Worm (Caenorhabditis elegans) whole organism, L4 larva: Measurements from ENCODE around the gene T01G6.1.

Experiments used
- F26F4.8 ChIP-seq: fragments of 200-800 bp; sonication (Bioruptor generic); conservative IDR thresholded peaks from 2 replicates; pipeline ENCODE4 v1.3.6; 2022; ENCODE audit warnings: missing genetic modification characterization, missing compliant biosample characterization
- F37D6.2 ChIP-seq: sonication (generic microtip); optimal IDR thresholded peaks from 2 replicates; lab custom pipeline; 2016; ENCODE audit warnings: mild to moderate bottlenecking, missing genetic modification characterization, missing compliant biosample characterization
- F44E2.7 ChIP-seq: fragments of 200-800 bp; sonication (Bioruptor generic); IDR thresholded peaks from 2 replicates; pipeline ENCODE4 v2.1.2; 2022; ENCODE audit warnings: missing genetic modification characterization, missing compliant biosample characterization
- F49E8.2 ChIP-seq: sonication (generic microtip); optimal IDR thresholded peaks from 2 replicates; lab custom pipeline; 2016; ENCODE audit warnings: missing compliant biosample characterization, mild to moderate bottlenecking, missing genetic modification characterization, borderline replicate concordance
- R02D3.7 ChIP-seq: fragments of 150-350 bp; sonication (generic microtip); optimal IDR thresholded peaks from 3 replicates; lab custom pipeline; 2014; ENCODE audit warnings: missing biosample characterization, missing genetic modification characterization
- T20F7.1 ChIP-seq: fragments of 200-800 bp; sonication (Bioruptor generic); optimal IDR thresholded peaks from 2 replicates; lab custom pipeline; 2018; ENCODE audit warnings: mild to moderate bottlenecking, missing genetic modification characterization, missing compliant biosample characterization
- Y105C5A.15 ChIP-seq: fragments of 200-800 bp; sonication (Bioruptor generic); IDR thresholded peaks from 2 replicates; pipeline ENCODE4 v1.3.6; 2022; ENCODE audit warnings: missing genetic modification characterization, missing compliant biosample characterization
- Y5F2A.4 ChIP-seq: fragments of 200-800 bp; sonication (Bioruptor generic); optimal IDR thresholded peaks from 2 replicates; lab custom pipeline; 2018; ENCODE audit warnings: mild to moderate bottlenecking, missing genetic modification characterization, missing compliant biosample characterization
- ZK337.2 ChIP-seq: fragments of 200-800 bp; sonication (Bioruptor generic); IDR thresholded peaks from 2 replicates; pipeline ENCODE4 v1.3.6; 2022; ENCODE audit warnings: missing genetic modification reagents, missing genetic modification characterization, missing compliant biosample characterization
- ZK546.5 ChIP-seq, 2 experiments: sonication (generic microtip); optimal IDR thresholded peaks; 2 replicates each; lab custom pipeline; 2017; ENCODE audit warnings: missing biosample characterization in 2 of 2, missing genetic modification characterization in 2 of 2
- aha-1 ChIP-seq: fragments of 150-350 bp; peaks from one replicate; lab custom pipeline; 2014; ENCODE audit warnings: missing biosample characterization, missing genetic modification characterization
- aly-2 ChIP-seq: sonication (generic microtip); optimal IDR thresholded peaks from 2 replicates; lab custom pipeline; 2018; ENCODE audit warnings: missing biosample characterization, missing genetic modification characterization
- arid-1 ChIP-seq: fragments of 200-800 bp; sonication (Bioruptor generic); conservative IDR thresholded peaks from 2 replicates; pipeline ENCODE4 v1.3.6; 2022; ENCODE audit warnings: missing genetic modification reagents, missing genetic modification characterization, missing compliant biosample characterization
- attf-4 ChIP-seq: sonication (generic microtip); optimal IDR thresholded peaks from 3 replicates; lab custom pipeline; 2017; ENCODE audit warnings: missing biosample characterization, missing genetic modification characterization
- ceh-28 ChIP-seq: fragments of 150-350 bp; optimal IDR thresholded peaks from 2 replicates; lab custom pipeline; 2014; ENCODE audit warnings: missing biosample characterization, missing genetic modification reagents, missing genetic modification characterization
- ceh-32 ChIP-seq: sonication (generic microtip); optimal IDR thresholded peaks from 2 replicates; lab custom pipeline; 2016; ENCODE audit warnings: mild to moderate bottlenecking, missing genetic modification characterization, missing compliant biosample characterization; ENCODE audit not compliant: poor library complexity
- ceh-44 ChIP-seq: fragments of 200-800 bp; sonication (Bioruptor generic); IDR thresholded peaks from 2 replicates; pipeline ENCODE4 v1.3.6; 2022; ENCODE audit warnings: missing genetic modification reagents, missing genetic modification characterization, missing compliant biosample characterization
- ceh-62 ChIP-seq: sonication (generic microtip); optimal IDR thresholded peaks from 2 replicates; lab custom pipeline; 2017; ENCODE audit warnings: missing biosample characterization, missing genetic modification characterization
- ces-1 ChIP-seq: fragments of 150-350 bp; sonication (generic microtip); optimal IDR thresholded peaks from 4 replicates; lab custom pipeline; 2014; ENCODE audit warnings: missing biosample characterization, missing genetic modification reagents, missing genetic modification characterization
- daf-8 ChIP-seq: fragments of 200-800 bp; sonication (Bioruptor generic); IDR thresholded peaks from 2 replicates; pipeline ENCODE4 v1.3.6; 2022; ENCODE audit warnings: missing genetic modification characterization, missing compliant biosample characterization
- dmd-8 ChIP-seq: fragments of 200-800 bp; sonication (Bioruptor generic); IDR thresholded peaks from 2 replicates; pipeline ENCODE4 v1.3.6; 2022; ENCODE audit warnings: missing genetic modification characterization, missing compliant biosample characterization
- dpl-1 ChIP-seq: fragments of 150-350 bp; optimal IDR thresholded peaks from 2 replicates; lab custom pipeline; 2014; ENCODE audit warnings: missing biosample characterization, missing genetic modification reagents, missing genetic modification characterization
- duxl-1 ChIP-seq: sonication (generic microtip); optimal IDR thresholded peaks from 2 replicates; lab custom pipeline; 2016; ENCODE audit warnings: mild to moderate bottlenecking, missing genetic modification characterization, moderate library complexity, missing compliant biosample characterization; ENCODE audit not compliant: poor library complexity
- dve-1 ChIP-seq: sonication (generic microtip); optimal IDR thresholded peaks from 2 replicates; lab custom pipeline; 2017; ENCODE audit warnings: antibody characterized with exemption, mild to moderate bottlenecking, missing genetic modification characterization, missing compliant biosample characterization; ENCODE audit not compliant: insufficient read depth
- egl-27 ChIP-seq: sonication (generic microtip); optimal IDR thresholded peaks from 3 replicates; lab custom pipeline; 2017; ENCODE audit warnings: missing biosample characterization, missing genetic modification reagents, missing genetic modification characterization
- egl-43 ChIP-seq: fragments of 200-800 bp; sonication (Bioruptor generic); IDR thresholded peaks from 2 replicates; pipeline ENCODE4 v1.3.6; 2022; ENCODE audit warnings: missing genetic modification reagents, missing genetic modification characterization, missing compliant biosample characterization
- fos-1 ChIP-seq: fragments of 150-350 bp; optimal IDR thresholded peaks from 2 replicates; lab custom pipeline; 2014; ENCODE audit warnings: missing biosample characterization, missing genetic modification characterization
- gei-8 ChIP-seq: fragments of 200-800 bp; sonication (Bioruptor generic); optimal IDR thresholded peaks from 2 replicates; lab custom pipeline; 2018; ENCODE audit warnings: mild to moderate bottlenecking, missing genetic modification characterization, missing compliant biosample characterization
- hif-1 ChIP-seq, 2 experiments: sonication (generic microtip); optimal IDR thresholded peaks; 2 replicates each; lab custom pipeline; 2016 to 2017; ENCODE audit warnings: missing compliant biosample characterization in 2 of 2, missing genetic modification characterization in 2 of 2, missing genetic modification reagents in 2 of 2, missing genotype in 2 of 2, mild to moderate bottlenecking in 1 of 2
- hlh-11 ChIP-seq: fragments of 200-800 bp; sonication (Bioruptor generic); optimal IDR thresholded peaks from 2 replicates; lab custom pipeline; 2018; ENCODE audit warnings: mild to moderate bottlenecking, missing genetic modification characterization, missing compliant biosample characterization
- hmg-1.1 ChIP-seq: fragments of 200-800 bp; sonication (Bioruptor generic); IDR thresholded peaks from 2 replicates; pipeline ENCODE4 v1.3.6; 2022; ENCODE audit warnings: missing genetic modification reagents, missing genetic modification characterization, missing compliant biosample characterization
- jun-1 ChIP-seq: fragments of 150-350 bp; optimal IDR thresholded peaks from 2 replicates; lab custom pipeline; 2014; ENCODE audit warnings: missing biosample characterization, missing genetic modification reagents, missing genetic modification characterization
- lir-3 ChIP-seq: sonication (generic microtip); optimal IDR thresholded peaks from 2 replicates; lab custom pipeline; 2016; ENCODE audit warnings: mild to moderate bottlenecking, missing genetic modification characterization, missing compliant biosample characterization
- mxl-3 ChIP-seq: fragments of 200-800 bp; sonication (Bioruptor generic); optimal IDR thresholded peaks from 2 replicates; lab custom pipeline; 2018; ENCODE audit warnings: mild to moderate bottlenecking, missing genetic modification characterization, missing compliant biosample characterization
- nhr-10 ChIP-seq: fragments of 150-350 bp; optimal IDR thresholded peaks from 2 replicates; lab custom pipeline; 2014; ENCODE audit warnings: missing biosample characterization, missing genetic modification characterization
- nhr-102 ChIP-seq: sonication (generic microtip); optimal IDR thresholded peaks from 2 replicates; lab custom pipeline; 2016; ENCODE audit warnings: mild to moderate bottlenecking, missing genetic modification characterization, moderate library complexity, missing compliant biosample characterization
- nhr-11 ChIP-seq: fragments of 150-350 bp; optimal IDR thresholded peaks from 2 replicates; lab custom pipeline; 2014; ENCODE audit warnings: missing biosample characterization, missing genetic modification characterization
- nhr-25 ChIP-seq: sonication (generic microtip); optimal IDR thresholded peaks from 2 replicates; lab custom pipeline; 2017; ENCODE audit warnings: missing genetic modification characterization, mild to moderate bottlenecking, missing compliant biosample characterization, antibody characterized with exemption, moderate library complexity, borderline replicate concordance; ENCODE audit not compliant: insufficient read depth
- nhr-6 ChIP-seq: fragments of 150-350 bp; optimal IDR thresholded peaks from 2 replicates; lab custom pipeline; 2014; ENCODE audit warnings: missing biosample characterization, missing genetic modification characterization
- nhr-77 ChIP-seq: fragments of 150-350 bp; optimal IDR thresholded peaks from 2 replicates; lab custom pipeline; 2014; ENCODE audit warnings: missing biosample characterization, missing genetic modification characterization
- pqm-1 ChIP-seq: sonication (generic microtip); optimal IDR thresholded peaks from 2 replicates; lab custom pipeline; 2017; ENCODE audit warnings: missing biosample characterization, missing genetic modification characterization
- rbr-2 ChIP-seq: sonication (generic microtip); optimal IDR thresholded peaks from 2 replicates; lab custom pipeline; 2016; ENCODE audit warnings: missing genotype, missing genetic modification characterization, missing compliant biosample characterization
- saeg-2 ChIP-seq: fragments of 200-800 bp; sonication (Bioruptor generic); IDR thresholded peaks from 2 replicates; pipeline ENCODE4 v1.3.6; 2022; ENCODE audit warnings: missing genetic modification reagents, missing genetic modification characterization, missing compliant biosample characterization
- set-16 ChIP-seq: fragments of 200-800 bp; sonication (Bioruptor generic); IDR thresholded peaks from 2 replicates; pipeline ENCODE4 v1.3.6; 2022; ENCODE audit warnings: missing genetic modification reagents, missing genetic modification characterization, missing compliant biosample characterization
- skn-1 ChIP-seq: fragments of 150-350 bp; optimal IDR thresholded peaks from 2 replicates; lab custom pipeline; 2014; ENCODE audit warnings: missing biosample characterization, missing genetic modification characterization
- snpc-1.2 ChIP-seq: fragments of 200-800 bp; sonication (Bioruptor generic); IDR thresholded peaks from 2 replicates; pipeline ENCODE4 v1.3.6; 2022; ENCODE audit warnings: missing genetic modification reagents, missing genetic modification characterization, missing compliant biosample characterization
- spr-1 ChIP-seq: sonication (generic microtip); optimal IDR thresholded peaks from 2 replicates; lab custom pipeline; 2016; ENCODE audit warnings: mild to moderate bottlenecking, missing genetic modification characterization, missing compliant biosample characterization
- tra-1 ChIP-seq: fragments of 200-800 bp; sonication (Bioruptor generic); IDR thresholded peaks from 2 replicates; pipeline ENCODE4 v1.3.6; 2022; ENCODE audit warnings: missing genetic modification reagents, missing genetic modification characterization, missing compliant biosample characterization
- unc-130 ChIP-seq: sonication (generic microtip); optimal IDR thresholded peaks from 2 replicates; lab custom pipeline; 2016; ENCODE audit warnings: missing genetic modification reagents, missing genetic modification characterization, missing compliant biosample characterization
- vab-7 ChIP-seq: fragments of 200-800 bp; sonication (Bioruptor generic); IDR thresholded peaks from 2 replicates; pipeline ENCODE4 v1.3.6; 2022; ENCODE audit warnings: missing genetic modification reagents, missing genetic modification characterization, missing compliant biosample characterization
- zfp-2 ChIP-seq: sonication (generic microtip); optimal IDR thresholded peaks from 2 replicates; lab custom pipeline; 2016; ENCODE audit warnings: mild to moderate bottlenecking, missing genetic modification characterization, missing compliant biosample characterization
- ztf-11 ChIP-seq: fragments of 150-350 bp; optimal IDR thresholded peaks from 2 replicates; lab custom pipeline; 2014; ENCODE audit warnings: missing biosample characterization, missing genetic modification characterization
- ztf-7 ChIP-seq: fragments of 150-350 bp; optimal IDR thresholded peaks from 2 replicates; lab custom pipeline; 2014; ENCODE audit warnings: missing biosample characterization, missing genetic modification characterization

T01G6.1 gene

ce11 chrV:534176-534575 is 36.7 kb downstream of the T01G6.1 start, which contains the start of gene nhr-132:
nhr-132 (plus strand) TSS chrV:534446.
- TF ChIP-seq dve-1 (tag; lab: Kevin White, UChicago): peak; percentile 74
- no peak for TF ChIP-seq egl-43 (GFP tag; lab: Robert Waterston, UW)
- TF ChIP-seq mxl-3: no peak
- TF ChIP-seq ceh-28 (tag; lab: Kevin White, UChicago): no peak
- TF ChIP-seq spr-1 (tag; lab: Kevin White, UChicago): no peak
- no peak for TF ChIP-seq ZK337.2 (GFP tag; lab: Robert Waterston, UW)
- TF ChIP-seq ztf-11 (tag; lab: Kevin White, UChicago): no peak
- TF ChIP-seq zfp-2 (tag; lab: Kevin White, UChicago): no peak
- TF ChIP-seq ces-1 (GFP tag; lab: Kevin White, UChicago): no peak
- peak; percentile 8 for TF ChIP-seq nhr-77 (tag; lab: Kevin White, UChicago)
- TF ChIP-seq T20F7.1 (GFP tag; lab: Kevin White, UChicago): no peak
- no peak for TF ChIP-seq nhr-25
- no peak for TF ChIP-seq nhr-6 (tag; lab: Kevin White, UChicago)
- TF ChIP-seq ceh-44 (GFP tag; lab: Robert Waterston, UW): no peak
- TF ChIP-seq hlh-11 (tag; lab: Kevin White, UChicago): peak; percentile 67
- TF ChIP-seq dpl-1 (GFP tag; lab: Kevin White, UChicago): no peak
- no peak for TF ChIP-seq daf-8 (GFP tag; lab: Robert Waterston, UW)
- no peak for TF ChIP-seq pqm-1 (tag; lab: Kevin White, UChicago)
- TF ChIP-seq ZK546.5 (tag; optimal IDR thresholded peaks at IDR 0.05; lab: Kevin White, UChicago): no peak
- no peak for TF ChIP-seq hif-1 (tag; optimal IDR thresholded peaks at IDR 0.05; lab: Kevin White, UChicago)
- no peak for TF ChIP-seq R02D3.7 (tag; lab: Kevin White, UChicago)
- no peak for TF ChIP-seq saeg-2
- TF ChIP-seq aly-2 (tag; lab: Kevin White, UChicago): no peak
- no peak for TF ChIP-seq dmd-8 (GFP tag; lab: Robert Waterston, UW)
- TF ChIP-seq Y105C5A.15 (GFP tag; lab: Robert Waterston, UW): no peak
- no peak for TF ChIP-seq ceh-32 (tag; lab: Kevin White, UChicago)
- TF ChIP-seq set-16 (GFP tag; lab: Robert Waterston, UW): no peak
- no peak for TF ChIP-seq unc-130 (GFP tag; lab: Kevin White, UChicago)
- TF ChIP-seq duxl-1 (tag; lab: Kevin White, UChicago): peak; percentile 34
- TF ChIP-seq fos-1 (tag; lab: Kevin White, UChicago): no peak
- no peak for TF ChIP-seq gei-8 (GFP tag; lab: Kevin White, UChicago)
- TF ChIP-seq rbr-2: no peak
- no peak for TF ChIP-seq aha-1 (tag; lab: Kevin White, UChicago)
- TF ChIP-seq attf-4: no peak
- no peak for TF ChIP-seq F37D6.2 (tag; lab: Kevin White, UChicago)
- no peak for TF ChIP-seq ceh-62 (tag; lab: Kevin White, UChicago)
- peak; percentile 64 for TF ChIP-seq nhr-102 (tag; lab: Kevin White, UChicago)
- no peak for TF ChIP-seq egl-27 (tag; lab: Kevin White, UChicago)
- no peak for TF ChIP-seq jun-1
- TF ChIP-seq snpc-1.2 (GFP tag; lab: Robert Waterston, UW): no peak
- no peak for TF ChIP-seq nhr-11 (tag; lab: Kevin White, UChicago)
- TF ChIP-seq nhr-10: no peak
- no peak for TF ChIP-seq arid-1 (GFP tag; lab: Robert Waterston, UW)
- TF ChIP-seq Y5F2A.4 (GFP tag; lab: Kevin White, UChicago): no peak
- no peak for TF ChIP-seq F44E2.7 (GFP tag; lab: Robert Waterston, UW)
- no peak for TF ChIP-seq vab-7 (GFP tag; lab: Robert Waterston, UW)
- TF ChIP-seq lir-3: no peak
- no peak for TF ChIP-seq tra-1 (GFP tag; lab: Robert Waterston, UW)
- no peak for TF ChIP-seq F26F4.8 (GFP tag; lab: Robert Waterston, UW)
- TF ChIP-seq hmg-1.1: no peak
- no peak for TF ChIP-seq skn-1 (tag; lab: Kevin White, UChicago)
- peak; percentile 43 for TF ChIP-seq ztf-7
- TF ChIP-seq F49E8.2 (tag; lab: Kevin White, UChicago): no peak
